Worm (Caenorhabditis elegans) whole organism, L3 larva: ENCODE measurements around the gene faah-4.
A peak's percentile ranks its signal among the peaks of the same experiment; 100 is the strongest.

ENCODE experiments used
- R02D3.7 ChIP-seq: fragments of 150-350 bp; optimal IDR thresholded peaks from 2 replicates; lab custom pipeline; 2014; ENCODE audit warnings: missing biosample characterization, missing genetic modification characterization
- ceh-28 ChIP-seq: fragments of 150-350 bp; optimal IDR thresholded peaks from 2 replicates; lab custom pipeline; 2014; ENCODE audit warnings: missing biosample characterization, missing genetic modification reagents, missing genetic modification characterization
- ceh-82 ChIP-seq: fragments of 150-350 bp; optimal IDR thresholded peaks from 2 replicates; lab custom pipeline; 2014; ENCODE audit warnings: missing biosample characterization, missing genetic modification characterization
- ceh-9 ChIP-seq: sonication (generic microtip); optimal IDR thresholded peaks from 2 replicates; lab custom pipeline; 2018; ENCODE audit warnings: missing biosample characterization, missing genetic modification characterization
- daf-12 ChIP-seq: fragments of 150-350 bp; optimal IDR thresholded peaks from 2 replicates; lab custom pipeline; 2014; ENCODE audit warnings: missing biosample characterization, missing genetic modification reagents, missing genetic modification characterization
- elt-1 ChIP-seq: fragments of 150-350 bp; optimal IDR thresholded peaks from 2 replicates; lab custom pipeline; 2014; ENCODE audit warnings: missing biosample characterization, missing genetic modification characterization
- elt-3 ChIP-seq, 3 experiments: fragments of 150-350 bp in 1 of 3; sonication (generic microtip) in 2 of 3; optimal IDR thresholded peaks; 2 replicates in 2 of 3; 4 replicates in 1 of 3; lab custom pipeline; 2014 to 2017; ENCODE audit warnings: missing biosample characterization in 3 of 3, missing genetic modification characterization in 3 of 3
- eor-1 ChIP-seq, 2 experiments: fragments of 150-350 bp; optimal IDR thresholded peaks; 2 replicates each; lab custom pipeline; 2014 to 2018; ENCODE audit warnings: missing biosample characterization in 2 of 2, missing genetic modification characterization in 2 of 2
- fkh-10 ChIP-seq: sonication (generic microtip); optimal IDR thresholded peaks from 2 replicates; lab custom pipeline; 2017; ENCODE audit warnings: missing biosample characterization, missing genetic modification reagents, missing genetic modification characterization
- fkh-2 ChIP-seq: fragments of 150-350 bp; optimal IDR thresholded peaks from 2 replicates; lab custom pipeline; 2014; ENCODE audit warnings: missing biosample characterization, missing genetic modification reagents, missing genetic modification characterization
- fos-1 ChIP-seq: fragments of 150-350 bp; optimal IDR thresholded peaks from 2 replicates; lab custom pipeline; 2014; ENCODE audit warnings: missing biosample characterization, missing genetic modification characterization
- hmg-11 ChIP-seq: sonication (generic microtip); optimal IDR thresholded peaks from 2 replicates; lab custom pipeline; 2016; ENCODE audit warnings: missing genetic modification characterization, missing compliant biosample characterization
- jun-1 ChIP-seq: fragments of 150-350 bp; optimal IDR thresholded peaks from 2 replicates; lab custom pipeline; 2014; ENCODE audit warnings: missing biosample characterization, missing genetic modification reagents, missing genetic modification characterization
- lin-15B ChIP-seq: fragments of 150-350 bp; optimal IDR thresholded peaks from 2 replicates; lab custom pipeline; 2014; ENCODE audit warnings: missing biosample characterization, missing genetic modification characterization
- mdl-1 ChIP-seq: fragments of 150-350 bp; optimal IDR thresholded peaks from 2 replicates; lab custom pipeline; 2014; ENCODE audit warnings: missing biosample characterization, missing genetic modification characterization
- mml-1 ChIP-seq: fragments of 150-350 bp; sonication (generic microtip); optimal IDR thresholded peaks from 3 replicates; lab custom pipeline; 2014; ENCODE audit warnings: missing biosample characterization, missing genetic modification characterization
- nfya-1 ChIP-seq: sonication (generic microtip); optimal IDR thresholded peaks from 2 replicates; lab custom pipeline; 2017; ENCODE audit warnings: missing genetic modification characterization, mild to moderate bottlenecking, missing compliant biosample characterization, antibody characterized with exemption, moderate library complexity; ENCODE audit not compliant: insufficient read depth
- nhr-12 ChIP-seq: fragments of 150-350 bp; optimal IDR thresholded peaks from 2 replicates; lab custom pipeline; 2014; ENCODE audit warnings: missing biosample characterization, missing genetic modification characterization
- nhr-237 ChIP-seq: fragments of 150-350 bp; optimal IDR thresholded peaks from 2 replicates; lab custom pipeline; 2014; ENCODE audit warnings: missing biosample characterization, missing genetic modification characterization
- nhr-28 ChIP-seq: fragments of 150-350 bp; optimal IDR thresholded peaks from 2 replicates; lab custom pipeline; 2014; ENCODE audit warnings: missing biosample characterization, missing genetic modification characterization
- nhr-43 ChIP-seq: sonication (generic microtip); optimal IDR thresholded peaks from 2 replicates; lab custom pipeline; 2016; ENCODE audit warnings: mild to moderate bottlenecking, missing genetic modification characterization, missing compliant biosample characterization; ENCODE audit not compliant: poor library complexity, severe bottlenecking
- nhr-76 ChIP-seq: fragments of 150-350 bp; sonication (generic microtip); optimal IDR thresholded peaks from 5 replicates; lab custom pipeline; 2014; ENCODE audit warnings: missing biosample characterization, missing genetic modification characterization
- nhr-77 ChIP-seq: fragments of 150-350 bp; optimal IDR thresholded peaks from 2 replicates; lab custom pipeline; 2014; ENCODE audit warnings: missing biosample characterization, missing genetic modification characterization
- pqm-1 ChIP-seq: fragments of 150-350 bp; optimal IDR thresholded peaks from 2 replicates; lab custom pipeline; 2017; ENCODE audit warnings: missing biosample characterization, missing genetic modification characterization, inconsistent platforms
- sea-2 ChIP-seq: fragments of 150-350 bp; sonication (generic microtip); optimal IDR thresholded peaks from 4 replicates; lab custom pipeline; 2014; ENCODE audit warnings: missing biosample characterization, missing genetic modification reagents, missing genetic modification characterization
- skn-1 ChIP-seq: fragments of 150-350 bp; optimal IDR thresholded peaks from 2 replicates; lab custom pipeline; 2014; ENCODE audit warnings: missing biosample characterization, missing genetic modification characterization
- tbx-2 ChIP-seq: sonication (generic microtip); optimal IDR thresholded peaks from 2 replicates; lab custom pipeline; 2016; ENCODE audit warnings: mild to moderate bottlenecking, missing genetic modification characterization, missing compliant biosample characterization
- unc-39 ChIP-seq: sonication (generic microtip); optimal IDR thresholded peaks from 4 replicates; lab custom pipeline; 2017; ENCODE audit warnings: missing biosample characterization, missing genetic modification characterization
- unc-62 ChIP-seq: fragments of 150-350 bp; sonication (generic microtip); optimal IDR thresholded peaks from 4 replicates; lab custom pipeline; 2014; ENCODE audit warnings: missing biosample characterization, missing genetic modification reagents, missing genetic modification characterization
- zag-1 ChIP-seq: fragments of 150-350 bp; optimal IDR thresholded peaks from 2 replicates; lab custom pipeline; 2014; ENCODE audit warnings: missing biosample characterization, missing genetic modification characterization
- ztf-11 ChIP-seq: fragments of 150-350 bp; optimal IDR thresholded peaks from 2 replicates; lab custom pipeline; 2014; ENCODE audit warnings: missing biosample characterization, missing genetic modification characterization
- ztf-4 ChIP-seq: fragments of 150-350 bp; optimal IDR thresholded peaks from 2 replicates; lab custom pipeline; 2014; ENCODE audit warnings: missing biosample characterization, missing genetic modification characterization

The faah-4 gene

DNA sequence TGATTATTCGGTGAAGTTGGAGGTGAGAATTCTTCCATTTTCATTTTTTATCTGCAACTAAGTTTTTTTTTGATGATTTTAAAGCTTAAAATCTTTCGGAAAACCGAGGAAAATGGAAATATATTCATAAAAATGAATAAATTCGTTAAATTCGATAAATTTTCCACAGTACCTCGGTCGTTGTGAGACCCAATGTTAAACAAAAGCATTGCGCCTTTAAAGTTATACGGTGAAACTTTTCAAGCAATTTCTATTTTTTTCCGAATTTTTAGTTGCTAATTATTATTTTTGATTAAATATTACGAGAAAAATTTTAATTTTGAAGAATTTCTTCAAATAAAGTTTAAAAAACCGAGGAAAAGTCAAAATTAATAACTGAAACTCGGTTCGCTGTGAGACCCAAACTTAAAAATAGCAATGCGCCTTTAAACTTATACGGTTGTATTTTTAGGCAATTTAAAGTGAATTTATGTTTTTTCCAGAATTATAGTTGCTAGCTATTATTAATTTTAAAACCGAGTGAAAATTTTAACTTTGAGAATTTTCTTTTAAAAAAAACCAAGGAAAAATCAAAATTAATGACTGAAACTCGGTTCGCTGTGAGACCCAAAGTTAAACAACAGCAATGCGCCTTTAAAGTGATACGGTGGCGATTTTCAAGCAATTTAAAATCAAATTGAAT lies 40.3 kb downstream of the faah-4 start, which contains the start of gene taf-12:
Gene taf-12 (minus strand): TSS at position 51 of the 682 bp plus-strand sequence.
- TF ChIP-seq tbx-2 (tag; lab: Kevin White, UChicago) (no peak), fkh-2 (no peak), zag-1 (tag; lab: Kevin White, UChicago) (no peak), mdl-1 (tag; lab: Kevin White, UChicago) (no peak), nhr-77 (tag; lab: Kevin White, UChicago) (no peak), nhr-28 (tag; lab: Kevin White, UChicago) (no peak), sea-2 (no peak), skn-1 (tag; lab: Kevin White, UChicago) (no peak), nhr-43 (tag; lab: Kevin White, UChicago) (no peak)

DNA sequence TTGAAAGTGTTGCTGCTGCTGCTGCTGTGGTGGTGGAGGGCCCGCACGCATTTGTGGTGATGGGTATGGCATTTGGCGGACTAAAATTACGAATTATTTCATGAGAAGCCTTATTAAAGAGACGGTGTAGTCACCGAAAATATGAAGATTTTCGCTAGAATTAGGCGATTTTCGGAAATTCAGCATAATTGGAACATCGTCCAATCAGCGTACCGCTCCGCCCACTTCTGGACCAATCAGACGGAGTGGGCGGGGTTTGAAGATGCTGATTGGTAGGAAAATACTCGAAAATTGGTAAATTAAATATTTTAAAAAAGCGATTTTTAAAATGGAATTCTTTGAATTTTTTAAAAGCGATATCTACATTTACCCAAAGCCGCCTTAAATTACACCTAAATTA lies 43.6 kb downstream of the faah-4 start:
- no peak for TF ChIP-seq ceh-82 (tag; lab: Kevin White, UChicago)
- peak; percentile 64 for TF ChIP-seq nfya-1 (tag; lab: Kevin White, UChicago)
- no peak for TF ChIP-seq ztf-11 (tag; lab: Kevin White, UChicago)
- no peak for TF ChIP-seq fos-1
- TF ChIP-seq nhr-12 (tag; lab: Kevin White, UChicago): no peak
- no peak for TF ChIP-seq elt-3 (tag; optimal IDR thresholded peaks at IDR 0.05; lab: Kevin White, UChicago)
- no peak for TF ChIP-seq mml-1 (tag; lab: Kevin White, UChicago)
- no peak for TF ChIP-seq jun-1

DNA sequence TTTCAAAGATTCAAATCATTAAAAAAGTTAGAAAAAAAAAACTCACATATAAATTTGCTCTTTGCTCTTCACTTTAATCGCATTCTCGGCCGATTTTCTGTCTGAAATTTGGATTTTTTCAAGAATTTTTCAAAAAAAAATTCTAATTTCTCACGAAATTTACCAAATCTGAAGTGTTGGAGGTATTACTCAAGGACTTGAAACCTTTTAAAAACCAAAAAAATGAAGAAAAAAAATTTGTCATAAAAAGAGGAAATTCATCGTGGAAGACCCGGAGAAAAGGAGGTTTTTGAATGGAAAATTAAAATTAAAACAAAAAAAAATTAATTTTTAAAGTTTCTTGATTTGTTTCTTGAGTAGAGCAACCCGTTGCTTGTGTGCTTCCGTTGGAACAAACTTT lies 47.5 kb downstream of the faah-4 start, which contains the start of gene Y56A3A.2:
Gene Y56A3A.2 (minus strand): TSS at position 101 of the 400 bp plus-strand sequence.
- TF ChIP-seq R02D3.7: no peak
- no peak for TF ChIP-seq fkh-2
- no peak for TF ChIP-seq unc-39 (tag; lab: Kevin White, UChicago)
- no peak for TF ChIP-seq mml-1 (tag; lab: Kevin White, UChicago)
- no peak for TF ChIP-seq unc-62
- no peak for TF ChIP-seq nfya-1 (tag; lab: Kevin White, UChicago)
- TF ChIP-seq elt-1 (tag; lab: Kevin White, UChicago): no peak
- TF ChIP-seq nhr-43 (tag; lab: Kevin White, UChicago): no peak
- no peak for TF ChIP-seq hmg-11
- TF ChIP-seq ztf-4 (tag; lab: Kevin White, UChicago): no peak
- no peak for TF ChIP-seq eor-1 (tag; optimal IDR thresholded peaks at IDR 0.05; lab: Kevin White, UChicago)
- no peak for TF ChIP-seq ceh-9
- TF ChIP-seq, all 47 proteins: peak for 0

DNA sequence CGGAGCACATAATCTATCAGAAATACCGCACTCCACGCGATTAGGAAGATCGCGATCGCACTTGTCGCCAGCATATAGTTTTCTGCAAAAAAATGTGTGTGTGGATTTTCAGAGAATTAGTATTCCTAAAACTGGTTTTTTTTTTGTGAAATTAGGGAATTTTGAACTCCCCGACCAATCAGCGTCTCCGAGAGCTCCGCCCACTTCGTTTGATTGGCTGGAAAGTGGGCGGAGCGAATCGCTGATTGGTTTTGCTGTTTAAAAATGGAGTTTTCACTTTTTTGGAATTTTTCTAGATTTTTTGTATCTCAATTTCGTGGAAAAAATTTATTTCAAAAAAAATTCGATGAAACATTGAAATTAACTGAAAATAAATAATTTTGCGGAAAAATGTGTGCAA lies 48.6 kb downstream of the faah-4 start:
- TF ChIP-seq mml-1 (tag; lab: Kevin White, UChicago): no peak
- peak; percentile 97 for TF ChIP-seq nfya-1 (tag; lab: Kevin White, UChicago)

DNA sequence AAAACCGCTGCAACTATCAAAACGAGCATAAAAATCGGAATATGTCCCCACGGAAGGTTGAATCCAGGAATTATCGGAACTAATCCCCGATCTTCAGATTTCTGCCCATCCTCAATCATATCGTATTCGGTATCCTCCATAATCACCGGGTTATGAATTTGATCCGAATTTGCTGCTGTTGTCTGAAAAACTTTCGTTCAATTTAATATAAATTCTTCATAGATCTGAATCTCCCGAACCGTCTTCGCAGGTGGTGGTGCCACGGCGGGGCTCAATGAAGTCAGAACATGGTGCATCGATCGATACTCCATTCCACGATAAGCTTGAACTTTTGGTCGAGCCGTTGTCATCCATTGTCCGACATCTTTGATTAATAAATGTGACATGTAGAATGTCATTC lies 52.8 kb downstream of the faah-4 start:
- no peak for TF ChIP-seq ceh-28
- TF ChIP-seq elt-1 (tag; lab: Kevin White, UChicago): no peak
- no peak for TF ChIP-seq skn-1 (tag; lab: Kevin White, UChicago)
- TF ChIP-seq jun-1: no peak
- no peak for TF ChIP-seq nhr-76
- TF ChIP-seq lin-15B (tag; lab: Kevin White, UChicago): no peak
- TF ChIP-seq nhr-237 (tag; lab: Kevin White, UChicago): no peak
- no peak for TF ChIP-seq pqm-1
- TF ChIP-seq mdl-1 (tag; lab: Kevin White, UChicago): no peak
- TF ChIP-seq fkh-10: no peak
- no peak for TF ChIP-seq mml-1 (tag; lab: Kevin White, UChicago)
- no peak for TF ChIP-seq fkh-2
- no peak for TF ChIP-seq nfya-1 (tag; lab: Kevin White, UChicago)
- no peak for TF ChIP-seq daf-12 (tag; lab: Kevin White, UChicago)
- no peak for TF ChIP-seq fos-1
